Fruit fly (Drosophila melanogaster) whole organism, embryonic: ENCODE results near the gene CG43147.

Source experiments
- Blimp-1 ChIP-seq: fragments of 200-800 bp; sonication (Bioruptor generic); optimal IDR thresholded peaks from 3 replicates; lab custom pipeline; 2018; ENCODE audit warnings: missing biosample characterization, missing genetic modification characterization, mild to moderate bottlenecking, moderate library complexity, missing genetic modification reagents
- CG10147 ChIP-seq: fragments of 200-800 bp; sonication (Bioruptor generic); optimal IDR thresholded peaks from 2 replicates; lab custom pipeline; 2019; ENCODE audit warnings: missing biosample characterization, mild to moderate bottlenecking, missing genetic modification characterization, moderate library complexity
- CG11696 ChIP-seq: fragments of 200-800 bp; sonication (Bioruptor generic); IDR thresholded peaks from 2 replicates; pipeline ENCODE4 v1.3.6; 2022; ENCODE audit warnings: missing biosample characterization, missing genetic modification characterization
- CG15479 ChIP-seq: fragments of 200-800 bp; sonication (Bioruptor generic); optimal IDR thresholded peaks from 3 replicates; lab custom pipeline; 2019; ENCODE audit warnings: missing biosample characterization, mild to moderate bottlenecking, missing genetic modification characterization, moderate library complexity
- CG15696 ChIP-seq: fragments of 200-800 bp; sonication (Bioruptor generic); optimal IDR thresholded peaks from 2 replicates; lab custom pipeline; 2019; ENCODE audit warnings: missing biosample characterization, mild to moderate bottlenecking, missing genetic modification characterization, moderate library complexity
- CG17186 ChIP-seq: fragments of 200-800 bp; sonication (Bioruptor generic); optimal IDR thresholded peaks from 3 replicates; lab custom pipeline; 2017; ENCODE audit warnings: missing biosample characterization, missing genetic modification reagents, missing genetic modification characterization
- CG17359 ChIP-seq: fragments of 200-800 bp; sonication (Bioruptor generic); optimal IDR thresholded peaks from 3 replicates; lab custom pipeline; 2018; ENCODE audit warnings: missing biosample characterization, mild to moderate bottlenecking, missing genetic modification characterization, moderate library complexity
- CG1792 ChIP-seq: fragments of 200-800 bp; sonication (Bioruptor generic); optimal IDR thresholded peaks from 2 replicates; lab custom pipeline; 2016; ENCODE audit warnings: missing biosample characterization, missing genetic modification characterization
- CG18262 ChIP-seq: fragments of 200-800 bp; optimal IDR thresholded peaks from 3 replicates; lab custom pipeline; 2019; ENCODE audit warnings: missing biosample characterization, mild to moderate bottlenecking, missing genetic modification characterization, moderate library complexity
- CG18599 ChIP-seq: fragments of 200-800 bp; sonication (Bioruptor generic); optimal IDR thresholded peaks from 3 replicates; lab custom pipeline; 2017; ENCODE audit warnings: missing biosample characterization, missing genetic modification characterization, mild to moderate bottlenecking, moderate library complexity, missing genetic modification reagents
- CG2678 ChIP-seq: fragments of 200-800 bp; sonication (Bioruptor generic); optimal IDR thresholded peaks from 3 replicates; lab custom pipeline; 2019; ENCODE audit warnings: missing biosample characterization, mild to moderate bottlenecking, missing genetic modification characterization, moderate library complexity
- CG2889 ChIP-seq: fragments of 200-800 bp; sonication (Bioruptor generic); IDR thresholded peaks from 3 replicates; pipeline ENCODE4 v1.3.6; 2022; ENCODE audit warnings: missing biosample characterization, missing genetic modification characterization
- CG30403 ChIP-seq: fragments of 200-800 bp; sonication (Bioruptor generic); optimal IDR thresholded peaks from 3 replicates; lab custom pipeline; 2016; ENCODE audit warnings: missing biosample characterization, missing genetic modification characterization
- CG4282 ChIP-seq: fragments of 200-800 bp; sonication (Bioruptor generic); optimal IDR thresholded peaks from 2 replicates; lab custom pipeline; 2016; ENCODE audit warnings: missing biosample characterization, missing genetic modification characterization
- CG4424 ChIP-seq: fragments of 200-800 bp; sonication (Bioruptor generic); optimal IDR thresholded peaks from 3 replicates; lab custom pipeline; 2016; ENCODE audit warnings: missing biosample characterization, missing genetic modification characterization
- CG4820 ChIP-seq: fragments of 200-800 bp; sonication (Bioruptor generic); optimal IDR thresholded peaks from 3 replicates; lab custom pipeline; 2016; ENCODE audit warnings: missing biosample characterization, missing genetic modification characterization
- CG5245 ChIP-seq: fragments of 200-800 bp; sonication (Bioruptor generic); optimal IDR thresholded peaks from 3 replicates; lab custom pipeline; 2016; ENCODE audit warnings: missing biosample characterization, missing genetic modification characterization
- CG6813 ChIP-seq: fragments of 200-800 bp; sonication (Bioruptor generic); optimal IDR thresholded peaks from 2 replicates; lab custom pipeline; 2017; ENCODE audit warnings: missing biosample characterization, missing genetic modification characterization, mild to moderate bottlenecking, moderate library complexity, missing genetic modification reagents
- CG7357 ChIP-seq: fragments of 200-800 bp; sonication (Bioruptor generic); IDR thresholded peaks from 3 replicates; pipeline ENCODE4 v1.3.6; 2022; ENCODE audit warnings: missing biosample characterization, missing genetic modification characterization
- CG7987 ChIP-seq: fragments of 200-800 bp; sonication (Bioruptor generic); optimal IDR thresholded peaks from 2 replicates; lab custom pipeline; 2018; ENCODE audit warnings: missing biosample characterization, mild to moderate bottlenecking, missing genetic modification characterization, moderate library complexity
- CG9727 ChIP-seq: fragments of 200-800 bp; sonication (Bioruptor generic); optimal IDR thresholded peaks from 3 replicates; lab custom pipeline; 2017; ENCODE audit warnings: missing biosample characterization, mild to moderate bottlenecking, missing genetic modification characterization
- CG9876 ChIP-seq: fragments of 200-800 bp; sonication (Bioruptor generic); optimal IDR thresholded peaks from 2 replicates; lab custom pipeline; 2016; ENCODE audit warnings: missing biosample characterization, missing genetic modification characterization
- Dfd ChIP-seq, 2 experiments: fragments of >200 bp; optimal IDR thresholded peaks; 2 replicates each; lab custom pipeline; 2017; ENCODE audit warnings: missing biosample characterization in 2 of 2, missing genetic modification characterization in 2 of 2
- Jarid2 ChIP-seq: fragments of 200-800 bp; sonication (Bioruptor generic); optimal IDR thresholded peaks from 3 replicates; lab custom pipeline; 2017; ENCODE audit warnings: mild to moderate bottlenecking, missing biosample characterization, missing genetic modification reagents, missing genetic modification characterization
- Med ChIP-seq: fragments of 200-800 bp; sonication (Bioruptor generic); peaks from one replicate; lab custom pipeline; 2016; ENCODE audit warnings: missing biosample characterization, missing genetic modification characterization, mild to moderate bottlenecking, inconsistent platforms, moderate library complexity
- NK7.1 ChIP-seq: fragments of 200-800 bp; sonication (Bioruptor generic); optimal IDR thresholded peaks from 3 replicates; lab custom pipeline; 2016; ENCODE audit warnings: missing biosample characterization, missing genetic modification characterization
- Rx ChIP-seq: fragments of 200-800 bp; sonication (Bioruptor generic); IDR thresholded peaks from 2 replicates; pipeline ENCODE4 v1.3.6; 2022; ENCODE audit warnings: missing biosample characterization, missing genetic modification characterization
- Side ChIP-seq: fragments of 200-800 bp; sonication (Bioruptor generic); optimal IDR thresholded peaks from 2 replicates; lab custom pipeline; 2016; ENCODE audit warnings: missing biosample characterization, missing genetic modification characterization
- Sox102F ChIP-seq: fragments of 200-800 bp; sonication (Bioruptor generic); optimal IDR thresholded peaks from 2 replicates; lab custom pipeline; 2018; ENCODE audit warnings: missing biosample characterization, mild to moderate bottlenecking, missing genetic modification characterization, moderate library complexity
- Sry-δ ChIP-seq: fragments of 200-800 bp; sonication (Bioruptor generic); optimal IDR thresholded peaks from 2 replicates; lab custom pipeline; 2016; ENCODE audit warnings: missing biosample characterization, missing genetic modification characterization
- ac ChIP-seq: fragments of 200-800 bp; sonication (Bioruptor generic); optimal IDR thresholded peaks from 3 replicates; lab custom pipeline; 2017; ENCODE audit warnings: missing biosample characterization, mild to moderate bottlenecking, missing genetic modification characterization
- ems ChIP-seq: fragments of 200-800 bp; sonication (Bioruptor generic); optimal IDR thresholded peaks from 3 replicates; lab custom pipeline; 2016; ENCODE audit warnings: missing biosample characterization, missing genetic modification characterization
- fd102C ChIP-seq: fragments of 200-800 bp; sonication (Bioruptor generic); optimal IDR thresholded peaks from 2 replicates; lab custom pipeline; 2018; ENCODE audit warnings: missing biosample characterization, mild to moderate bottlenecking, missing genetic modification characterization, moderate library complexity
- h ChIP-seq: fragments of >200 bp; optimal IDR thresholded peaks from 2 replicates; lab custom pipeline; 2017
- inv ChIP-seq: fragments of 200-800 bp; sonication (Bioruptor generic); IDR thresholded peaks from 2 replicates; pipeline ENCODE4 v1.3.6; 2022; ENCODE audit warnings: missing biosample characterization, missing genetic modification characterization; ENCODE audit not compliant: partially characterized antibody
- jing ChIP-seq: fragments of 200-800 bp; sonication (Bioruptor generic); optimal IDR thresholded peaks from 2 replicates; lab custom pipeline; 2018; ENCODE audit warnings: missing biosample characterization, mild to moderate bottlenecking, missing genetic modification characterization
- lab ChIP-seq: fragments of 200-800 bp; sonication (Bioruptor generic); optimal IDR thresholded peaks from 3 replicates; lab custom pipeline; 2017; ENCODE audit warnings: missing biosample characterization, missing genetic modification characterization, mild to moderate bottlenecking, moderate library complexity, missing genetic modification reagents
- pho ChIP-seq: fragments of 200-800 bp; sonication (Bioruptor generic); optimal IDR thresholded peaks from 2 replicates; lab custom pipeline; 2016; ENCODE audit warnings: missing biosample characterization, missing genetic modification characterization
- psq ChIP-seq: fragments of 200-800 bp; sonication (Bioruptor generic); optimal IDR thresholded peaks from 2 replicates; lab custom pipeline; 2017; ENCODE audit warnings: missing biosample characterization, missing genetic modification characterization
- sens ChIP-seq: fragments of 200-800 bp; sonication (Bioruptor generic); peaks from one replicate; lab custom pipeline; 2016; ENCODE audit warnings: missing biosample characterization, missing genetic modification characterization
- shn ChIP-seq: fragments of 200-800 bp; sonication (Bioruptor generic); optimal IDR thresholded peaks from 3 replicates; lab custom pipeline; 2016; ENCODE audit warnings: missing biosample characterization, missing genetic modification characterization
- so ChIP-seq: fragments of 200-800 bp; sonication (Bioruptor generic); IDR thresholded peaks from 3 replicates; pipeline ENCODE4 v1.3.6; 2022; ENCODE audit warnings: missing biosample characterization, missing genetic modification characterization
- stc ChIP-seq: fragments of 200-800 bp; sonication (Bioruptor generic); IDR thresholded peaks from 2 replicates; pipeline ENCODE4 v1.3.6; 2022; ENCODE audit warnings: missing biosample characterization, missing genetic modification characterization
- tll ChIP-seq, 2 experiments: fragments of 200-800 bp in 1 of 2; fragments of >200 bp in 1 of 2; sonication (Bioruptor generic) in 1 of 2; optimal IDR thresholded peaks; 2 replicates each; lab custom pipeline; 2017 to 2019; ENCODE audit warnings: missing biosample characterization in 2 of 2, missing genetic modification characterization in 2 of 2, mild to moderate bottlenecking in 1 of 2, moderate library complexity in 1 of 2
- ttk ChIP-seq: fragments of 200-800 bp; sonication (Bioruptor generic); IDR thresholded peaks from 2 replicates; pipeline ENCODE4 v2.1.2; 2022; ENCODE audit warnings: missing biosample characterization, missing genetic modification characterization
- twi ChIP-seq: fragments of 200-800 bp; optimal IDR thresholded peaks from 2 replicates; lab custom pipeline; 2019; ENCODE audit warnings: missing biosample characterization, mild to moderate bottlenecking, missing genetic modification characterization, moderate library complexity
- unc-4 ChIP-seq: fragments of 200-800 bp; sonication (Bioruptor generic); IDR thresholded peaks from 2 replicates; pipeline ENCODE4 v1.3.6; 2022; ENCODE audit warnings: missing biosample characterization, missing genetic modification characterization; ENCODE audit not compliant: partially characterized antibody
- usp ChIP-seq: fragments of >200 bp; optimal IDR thresholded peaks from 2 replicates; lab custom pipeline; 2017; ENCODE audit warnings: missing biosample characterization, missing genetic modification characterization
- vfl ChIP-seq: fragments of 200-800 bp; sonication (Bioruptor generic); optimal IDR thresholded peaks from 2 replicates; lab custom pipeline; 2016; ENCODE audit warnings: missing biosample characterization, missing genetic modification characterization
- wor ChIP-seq: fragments of 200-800 bp; sonication (Bioruptor generic); IDR thresholded peaks from 2 replicates; pipeline ENCODE4 v1.3.6; 2022; ENCODE audit warnings: missing biosample characterization, missing genetic modification characterization
- zen2 ChIP-seq: fragments of 200-800 bp; sonication (Bioruptor generic); IDR thresholded peaks from 3 replicates; pipeline ENCODE4 v1.3.6; 2022; ENCODE audit warnings: missing biosample characterization, missing genetic modification characterization; ENCODE audit not compliant: partially characterized antibody
- zfh2 ChIP-seq: fragments of 200-800 bp; sonication (Bioruptor generic); optimal IDR thresholded peaks from 2 replicates; lab custom pipeline; 2016; ENCODE audit warnings: missing biosample characterization, missing genetic modification characterization

CG43147 gene

dm6 chr3L:13259617-13260016, 40.3 kb downstream of the CG43147 start:
- peak; percentile 43 for TF ChIP-seq fd102C (GFP tag; lab: Kevin White, UChicago)
- TF ChIP-seq CG30403 = no peak
- no peak for TF ChIP-seq Sry-δ
- no peak for TF ChIP-seq NK7.1
- no peak for TF ChIP-seq CG5245 (GFP tag; lab: Kevin White, UChicago)
- no peak for TF ChIP-seq jing (GFP tag; lab: Kevin White, UChicago)
- no peak for TF ChIP-seq stc
- no peak for TF ChIP-seq CG17359 (tag; lab: Kevin White, UChicago)
- peak; percentile 26 for TF ChIP-seq CG9727 (GFP tag; lab: Kevin White, UChicago)
- TF ChIP-seq pho (GFP tag; lab: Kevin White, UChicago) = no peak
- TF ChIP-seq CG4282 (GFP tag; lab: Kevin White, UChicago) = no peak
- peak; percentile 4 for TF ChIP-seq lab (GFP tag; lab: Kevin White, UChicago)
- peak; percentile 21 for TF ChIP-seq CG18599 (GFP tag; lab: Kevin White, UChicago)
- TF ChIP-seq CG11696 (GFP tag; lab: Robert Waterston, UW) = no peak
- no peak for TF ChIP-seq Jarid2 (GFP tag; lab: Kevin White, UChicago)
- TF ChIP-seq psq (GFP tag; lab: Kevin White, UChicago) = no peak
- TF ChIP-seq h (lab: Kevin White, UChicago) = no peak
- peak; percentile 44 for TF ChIP-seq ac (GFP tag; lab: Kevin White, UChicago)
- no peak for TF ChIP-seq CG10147 (GFP tag; lab: Kevin White, UChicago)
- no peak for TF ChIP-seq CG18262 (tag; lab: Kevin White, UChicago)
- TF ChIP-seq CG15479 (GFP tag; lab: Kevin White, UChicago) = no peak
- no peak for TF ChIP-seq CG7357 (GFP tag; lab: Robert Waterston, UW)
- no peak for TF ChIP-seq CG9876 (GFP tag; lab: Kevin White, UChicago)
- TF ChIP-seq Sox102F (GFP tag; lab: Kevin White, UChicago) = no peak
- no peak for TF ChIP-seq ems (GFP tag; lab: Kevin White, UChicago)
- TF ChIP-seq so (GFP tag; lab: Robert Waterston, UW) = no peak
- TF ChIP-seq shn = no peak
- TF ChIP-seq CG4424 (GFP tag; lab: Kevin White, UChicago) = no peak
- peak; percentile 22 for TF ChIP-seq CG6813
- TF ChIP-seq ttk (GFP tag; lab: Robert Waterston, UW) = no peak
- TF ChIP-seq CG7987 = no peak
- TF ChIP-seq CG17186 (GFP tag; lab: Kevin White, UChicago) = no peak
- peak; percentile 65 for TF ChIP-seq CG15696 (tag; lab: Kevin White, UChicago)
- TF ChIP-seq Med = peak; percentile 65
- TF ChIP-seq CG2678 (tag; lab: Kevin White, UChicago) = peak; percentile 18
- no peak for TF ChIP-seq inv
- TF ChIP-seq zfh2 (GFP tag; lab: Kevin White, UChicago) = no peak
- no peak for TF ChIP-seq CG4820 (GFP tag; lab: Kevin White, UChicago)
- no peak for TF ChIP-seq Blimp-1 (GFP tag; lab: Kevin White, UChicago)
- peak in 1 of 2 experiments; percentile 68 for TF ChIP-seq tll (GFP tag; optimal IDR thresholded peaks at IDR 0.05; lab: Kevin White, UChicago)
- TF ChIP-seq Dfd (GFP tag; optimal IDR thresholded peaks at IDR 0.05; lab: Kevin White, UChicago) = no peak
- no peak for TF ChIP-seq CG2889
- TF ChIP-seq sens (GFP tag; lab: Kevin White, UChicago) = peak; percentile 66
- TF ChIP-seq Rx (GFP tag; lab: Robert Waterston, UW) = no peak
- TF ChIP-seq usp (GFP tag; lab: Kevin White, UChicago) = no peak
- no peak for TF ChIP-seq wor (GFP tag; lab: Robert Waterston, UW)
- TF ChIP-seq twi (tag; lab: Kevin White, UChicago) = no peak
- no peak for TF ChIP-seq CG1792 (GFP tag; lab: Kevin White, UChicago)
- TF ChIP-seq unc-4 = no peak
- no peak for TF ChIP-seq vfl (GFP tag; lab: Kevin White, UChicago)
- TF ChIP-seq zen2 = no peak
- TF ChIP-seq Side (GFP tag; lab: Kevin White, UChicago) = no peak
